Fruit fly (Drosophila melanogaster) whole organism, embryonic: ENCODE data around the gene CG18171.

ENCODE experiments used
- Asciz ChIP-seq: fragments of 200-800 bp; sonication (Bioruptor generic); optimal IDR thresholded peaks from 2 replicates; lab custom pipeline; 2017; ENCODE audit warnings: missing biosample characterization, mild to moderate bottlenecking, missing genetic modification characterization, missing genetic modification reagents
- Bgb ChIP-seq: fragments of 200-800 bp; sonication (Bioruptor generic); IDR thresholded peaks from 2 replicates; pipeline ENCODE4 v1.3.6; 2022; ENCODE audit warnings: missing biosample characterization, missing genetic modification characterization; ENCODE audit not compliant: partially characterized antibody
- CG10267 ChIP-seq: fragments of 200-800 bp; sonication (Bioruptor generic); optimal IDR thresholded peaks from 2 replicates; lab custom pipeline; 2018; ENCODE audit warnings: missing biosample characterization, mild to moderate bottlenecking, missing genetic modification characterization, moderate library complexity
- CG10274 ChIP-seq: fragments of 200-800 bp; sonication (Bioruptor generic); optimal IDR thresholded peaks from 3 replicates; lab custom pipeline; 2017; ENCODE audit warnings: missing biosample characterization, mild to moderate bottlenecking, missing genetic modification characterization
- CG11093 ChIP-seq: fragments of 200-800 bp; sonication (Bioruptor generic); IDR thresholded peaks from 3 replicates; pipeline ENCODE4 v1.3.6; 2022; ENCODE audit warnings: missing biosample characterization, missing genetic modification characterization
- CG11560 ChIP-seq: fragments of 200-800 bp; sonication (Bioruptor generic); IDR thresholded peaks from 3 replicates; pipeline ENCODE4 v1.3.6; 2022; ENCODE audit warnings: missing biosample characterization, missing genetic modification characterization
- CG12659 ChIP-seq: fragments of 200-800 bp; sonication (Bioruptor generic); optimal IDR thresholded peaks from 3 replicates; lab custom pipeline; 2017; ENCODE audit warnings: mild to moderate bottlenecking, missing biosample characterization, missing genetic modification reagents, missing genetic modification characterization
- CG13296 ChIP-seq: fragments of 200-800 bp; sonication (Bioruptor generic); optimal IDR thresholded peaks from 3 replicates; lab custom pipeline; 2018; ENCODE audit warnings: missing biosample characterization, mild to moderate bottlenecking, missing genetic modification characterization
- CG14441 ChIP-seq: fragments of 200-800 bp; sonication (Bioruptor generic); IDR thresholded peaks from 2 replicates; pipeline ENCODE4 v1.3.6; 2022; ENCODE audit warnings: missing biosample characterization, missing genetic modification characterization
- CG17385 ChIP-seq: fragments of 200-800 bp; sonication (Bioruptor generic); optimal IDR thresholded peaks from 3 replicates; lab custom pipeline; 2018; ENCODE audit warnings: missing biosample characterization, mild to moderate bottlenecking, missing genetic modification characterization
- CG2875 ChIP-seq: fragments of 200-800 bp; sonication (Bioruptor generic); optimal IDR thresholded peaks from 2 replicates; lab custom pipeline; 2017; ENCODE audit warnings: missing biosample characterization, mild to moderate bottlenecking, missing genetic modification characterization, missing genetic modification reagents
- CG3163 ChIP-seq: fragments of 200-800 bp; sonication (Bioruptor generic); optimal IDR thresholded peaks from 3 replicates; lab custom pipeline; 2016; ENCODE audit warnings: missing biosample characterization, missing genetic modification characterization
- CG34224 ChIP-seq: fragments of 200-800 bp; sonication (Bioruptor generic); IDR thresholded peaks from 3 replicates; pipeline ENCODE4 v1.3.6; 2022; ENCODE audit warnings: missing biosample characterization, missing genetic modification characterization; ENCODE audit not compliant: partially characterized antibody
- CG34376 ChIP-seq: fragments of 200-800 bp; sonication (Bioruptor generic); optimal IDR thresholded peaks from 2 replicates; lab custom pipeline; 2018; ENCODE audit warnings: missing biosample characterization, mild to moderate bottlenecking, missing genetic modification characterization
- CG7786 ChIP-seq: fragments of 200-800 bp; sonication (Bioruptor generic); optimal IDR thresholded peaks from 2 replicates; lab custom pipeline; 2016; ENCODE audit warnings: missing biosample characterization, missing genetic modification characterization
- CG8290 ChIP-seq, 3 experiments: fragments of 200-800 bp; sonication (Bioruptor generic); optimal IDR thresholded peaks; 2 replicates each; lab custom pipeline; 2016 to 2019; ENCODE audit warnings: missing biosample characterization in 3 of 3, missing genetic modification characterization in 3 of 3, mild to moderate bottlenecking in 2 of 3, moderate library complexity in 1 of 3
- CG8359 ChIP-seq: fragments of 200-800 bp; sonication (Bioruptor generic); optimal IDR thresholded peaks from 2 replicates; lab custom pipeline; 2017; ENCODE audit warnings: missing biosample characterization, mild to moderate bottlenecking, missing genetic modification characterization, borderline replicate concordance
- CG9932 ChIP-seq: fragments of 200-800 bp; sonication (Bioruptor generic); IDR thresholded peaks from 2 replicates; pipeline ENCODE4 v1.3.6; 2022; ENCODE audit warnings: missing biosample characterization, missing genetic modification characterization
- Camta ChIP-seq: fragments of 200-800 bp; sonication (Bioruptor generic); optimal IDR thresholded peaks from 2 replicates; lab custom pipeline; 2016; ENCODE audit warnings: missing biosample characterization, missing genetic modification characterization
- CkIIα-i1 ChIP-seq: fragments of 200-800 bp; sonication (Bioruptor generic); IDR thresholded peaks from 2 replicates; pipeline ENCODE4 v1.3.6; 2022; ENCODE audit warnings: missing biosample characterization, missing genetic modification characterization
- CrebB ChIP-seq: fragments of 200-800 bp; sonication (Bioruptor generic); optimal IDR thresholded peaks from 3 replicates; lab custom pipeline; 2018; ENCODE audit warnings: missing biosample characterization, mild to moderate bottlenecking, missing genetic modification characterization
- Ets65A ChIP-seq: fragments of 200-800 bp; sonication (Bioruptor generic); peaks from one replicate; lab custom pipeline; 2016; ENCODE audit warnings: missing biosample characterization, missing genetic modification characterization
- Hr3 ChIP-seq: fragments of 200-800 bp; sonication (Bioruptor generic); optimal IDR thresholded peaks from 3 replicates; lab custom pipeline; 2016; ENCODE audit warnings: missing biosample characterization, missing genetic modification characterization
- Nf-YB ChIP-seq: fragments of 200-800 bp; sonication (Bioruptor generic); optimal IDR thresholded peaks from 3 replicates; lab custom pipeline; 2019; ENCODE audit warnings: missing biosample characterization, mild to moderate bottlenecking, missing genetic modification characterization, moderate library complexity
- Ravus ChIP-seq: fragments of 200-800 bp; sonication (Bioruptor generic); IDR thresholded peaks from 2 replicates; pipeline ENCODE4 v1.3.6; 2022; ENCODE audit warnings: missing biosample characterization, missing genetic modification characterization
- Scr ChIP-seq: fragments of 200-800 bp; sonication (Bioruptor generic); IDR thresholded peaks from 2 replicates; pipeline ENCODE4 v1.3.6; 2022; ENCODE audit warnings: missing biosample characterization, missing genetic modification characterization; ENCODE audit not compliant: partially characterized antibody
- Ssrp ChIP-seq: fragments of 200-800 bp; sonication (Bioruptor generic); optimal IDR thresholded peaks from 2 replicates; lab custom pipeline; 2018; ENCODE audit warnings: missing biosample characterization, mild to moderate bottlenecking, missing genetic modification characterization, moderate library complexity
- al ChIP-seq: fragments of 200-800 bp; sonication (Bioruptor generic); IDR thresholded peaks from 2 replicates; pipeline ENCODE4 v1.3.6; 2022; ENCODE audit warnings: missing biosample characterization, missing genetic modification characterization
- aop ChIP-seq: fragments of 200-800 bp; sonication (Bioruptor generic); IDR thresholded peaks from 2 replicates; pipeline ENCODE4 v1.3.6; 2022; ENCODE audit warnings: missing biosample characterization, missing genetic modification characterization
- bab2 ChIP-seq: fragments of 200-800 bp; sonication (Bioruptor generic); optimal IDR thresholded peaks from 2 replicates; lab custom pipeline; 2016; ENCODE audit warnings: missing biosample characterization, missing genetic modification characterization
- corto ChIP-seq: fragments of 200-800 bp; sonication (Bioruptor generic); optimal IDR thresholded peaks from 2 replicates; lab custom pipeline; 2016; ENCODE audit warnings: missing biosample characterization, mild to moderate bottlenecking, missing genetic modification characterization, moderate library complexity
- da ChIP-seq: fragments of 200-800 bp; sonication (Bioruptor generic); optimal IDR thresholded peaks from 2 replicates; lab custom pipeline; 2016; ENCODE audit warnings: missing biosample characterization, missing genetic modification characterization
- ewg ChIP-seq: fragments of 200-800 bp; sonication (Bioruptor generic); optimal IDR thresholded peaks from 3 replicates; lab custom pipeline; 2017; ENCODE audit warnings: mild to moderate bottlenecking, missing biosample characterization, missing genetic modification reagents, missing genetic modification characterization
- eyg ChIP-seq: fragments of 200-800 bp; sonication (Bioruptor generic); optimal IDR thresholded peaks from 3 replicates; lab custom pipeline; 2016; ENCODE audit warnings: missing biosample characterization, missing genetic modification characterization
- gt ChIP-seq: fragments of 200-800 bp; sonication (Bioruptor generic); IDR thresholded peaks from 2 replicates; pipeline ENCODE4 v1.3.6; 2022; ENCODE audit warnings: missing biosample characterization, missing genetic modification characterization
- kni ChIP-seq: fragments of 200-800 bp; sonication (Bioruptor generic); optimal IDR thresholded peaks from 3 replicates; lab custom pipeline; 2017; ENCODE audit warnings: mild to moderate bottlenecking, missing biosample characterization, missing genetic modification reagents, missing genetic modification characterization
- maf-S ChIP-seq: fragments of 200-800 bp; sonication (Bioruptor generic); optimal IDR thresholded peaks from 2 replicates; lab custom pipeline; 2016; ENCODE audit warnings: missing biosample characterization, missing genetic modification characterization
- nerfin-2 ChIP-seq: fragments of 200-800 bp; sonication (Bioruptor generic); IDR thresholded peaks from 2 replicates; pipeline ENCODE4 v1.3.6; 2022; ENCODE audit warnings: missing biosample characterization, missing genetic modification characterization; ENCODE audit not compliant: partially characterized antibody
- pan ChIP-seq, 4 experiments: fragments of >200 bp in 3 of 4; fragments of 200-800 bp in 1 of 4; sonication (Bioruptor generic) in 1 of 4; optimal IDR thresholded peaks in 3 of 4; IDR thresholded peaks in 1 of 4; 2 replicates each; pipeline versions ENCODE4 v1.3.6 to Lab custom; 2017 to 2022; ENCODE audit warnings: missing biosample characterization in 2 of 4, missing genetic modification characterization in 2 of 4, mixed read lengths in 1 of 4
- pzg ChIP-seq: fragments of 200-800 bp; sonication (Bioruptor generic); optimal IDR thresholded peaks from 3 replicates; lab custom pipeline; 2018; ENCODE audit warnings: missing biosample characterization, mild to moderate bottlenecking, missing genetic modification characterization, moderate library complexity
- run ChIP-seq: fragments of 200-800 bp; sonication (Bioruptor generic); optimal IDR thresholded peaks from 3 replicates; lab custom pipeline; 2018; ENCODE audit warnings: missing biosample characterization, mild to moderate bottlenecking, missing genetic modification characterization
- sima ChIP-seq: fragments of 200-800 bp; sonication (Bioruptor generic); optimal IDR thresholded peaks from 2 replicates; lab custom pipeline; 2016; ENCODE audit warnings: missing biosample characterization, missing genetic modification characterization
- slou ChIP-seq: fragments of 200-800 bp; sonication (Bioruptor generic); optimal IDR thresholded peaks from 3 replicates; lab custom pipeline; 2016; ENCODE audit warnings: missing biosample characterization, missing genetic modification characterization
- sug ChIP-seq: fragments of 200-800 bp; optimal IDR thresholded peaks from 2 replicates; lab custom pipeline; 2019; ENCODE audit warnings: missing biosample characterization, mild to moderate bottlenecking, missing genetic modification characterization, moderate library complexity
- tll ChIP-seq, 2 experiments: fragments of 200-800 bp in 1 of 2; fragments of >200 bp in 1 of 2; sonication (Bioruptor generic) in 1 of 2; optimal IDR thresholded peaks; 2 replicates each; lab custom pipeline; 2017 to 2019; ENCODE audit warnings: missing biosample characterization in 2 of 2, missing genetic modification characterization in 2 of 2, mild to moderate bottlenecking in 1 of 2, moderate library complexity in 1 of 2
- z ChIP-seq: fragments of 200-800 bp; sonication (Bioruptor generic); IDR thresholded peaks from 3 replicates; pipeline ENCODE4 v1.3.6; 2022; ENCODE audit warnings: missing biosample characterization, missing genetic modification characterization

CG18171 gene

dm6 chr3L:1741655-1742551 lies 18.9 kb upstream of the CG18171 start (continued):
- no peak for TF ChIP-seq pzg
- TF ChIP-seq CG8359 (GFP tag; lab: Kevin White, UChicago): no peak
- no peak; the same call in 1 of the 2 replicates for TF ChIP-seq nerfin-2 (GFP tag; lab: Robert Waterston, UW)
- TF ChIP-seq Asciz (GFP tag; lab: Kevin White, UChicago): peak; percentile 37
- TF ChIP-seq pan (optimal IDR thresholded peaks at IDR 0.05; lab: Kevin White, UChicago): no peak
- no peak for TF ChIP-seq pan (GFP tag; optimal IDR thresholded peaks at IDR 0.05 in 1 of 2, IDR thresholded peaks at IDR 0.05 in 1 of 2)
- no peak for TF ChIP-seq CG12659 (GFP tag; lab: Kevin White, UChicago)
- TF ChIP-seq Ets65A (GFP tag; lab: Kevin White, UChicago): peak; percentile 79
- no peak for TF ChIP-seq CG8290 (GFP tag; optimal IDR thresholded peaks at IDR 0.05; lab: Kevin White, UChicago)
- peak in 1 of 2 experiments; percentile 30 for TF ChIP-seq CG8290 (tag; optimal IDR thresholded peaks at IDR 0.05; lab: Kevin White, UChicago)
- TF ChIP-seq Scr (GFP tag; lab: Robert Waterston, UW): peak; percentile 20; the same call in 1 of the 2 replicates
- TF ChIP-seq CG11560 (tag; lab: Robert Waterston, UW): peak; percentile 64; the same call in 1 of the 3 replicates
- no peak for TF ChIP-seq kni (GFP tag; lab: Kevin White, UChicago)
- TF ChIP-seq CrebB: peak; percentile 1
- TF ChIP-seq CG17385: peak; percentile 19
- no peak for TF ChIP-seq Ravus
- TF ChIP-seq CG3163 (GFP tag; lab: Kevin White, UChicago): peak; percentile 47
- no peak for TF ChIP-seq CG11093
- peak; percentile 40 for TF ChIP-seq sug (tag; lab: Kevin White, UChicago)
- no peak for TF ChIP-seq Hr3 (GFP tag; lab: Kevin White, UChicago)
- no peak for TF ChIP-seq maf-S (GFP tag; lab: Kevin White, UChicago)
- peak; percentile 92 for TF ChIP-seq CG34376 (GFP tag; lab: Kevin White, UChicago)

dm6 chr3L:1741107-1741506 lies 18.2 kb upstream of the CG18171 start:
- TF ChIP-seq CG7786 (GFP tag; lab: Kevin White, UChicago) (no peak), eyg (GFP tag; lab: Kevin White, UChicago) (no peak), CG9932 (GFP tag; lab: Robert Waterston, UW) (no peak), CG34224 (GFP tag; lab: Robert Waterston, UW) (no peak), Ssrp (tag; lab: Kevin White, UChicago) (peak; percentile 7), CkIIα-i1 (GFP tag; lab: Robert Waterston, UW) (no peak), da (no peak), CG13296 (GFP tag; lab: Kevin White, UChicago) (no peak), Nf-YB (GFP tag; lab: Kevin White, UChicago) (no peak), aop (GFP tag; lab: Robert Waterston, UW) (no peak), slou (GFP tag; lab: Kevin White, UChicago) (no peak), CG2875 (GFP tag; lab: Kevin White, UChicago) (no peak), ewg (GFP tag; lab: Kevin White, UChicago) (no peak), Camta (GFP tag; lab: Kevin White, UChicago) (no peak), z (GFP tag; lab: Robert Waterston, UW) (no peak), pan (optimal IDR thresholded peaks at IDR 0.05; lab: Kevin White, UChicago) (no peak), pan (GFP tag; optimal IDR thresholded peaks at IDR 0.05 in 1 of 2, IDR thresholded peaks at IDR 0.05 in 1 of 2) (peak in 1 of 2 experiments; percentile 45), run (tag; lab: Kevin White, UChicago) (no peak), al (GFP tag; lab: Robert Waterston, UW) (no peak), CG10267 (tag; lab: Kevin White, UChicago) (no peak), corto (GFP tag; lab: Kevin White, UChicago) (no peak), CG10274 (GFP tag; lab: Kevin White, UChicago) (no peak), CG14441 (peak; percentile 14; the same call in 1 of the 2 replicates), CrebB (no peak), bab2 (GFP tag; lab: Kevin White, UChicago) (no peak), gt (GFP tag; lab: Robert Waterston, UW) (no peak), sug (tag; lab: Kevin White, UChicago) (no peak), sima (no peak), tll (GFP tag; optimal IDR thresholded peaks at IDR 0.05; lab: Kevin White, UChicago) (no peak), Bgb (GFP tag; lab: Robert Waterston, UW) (no peak)
